Fruit fly (Drosophila melanogaster): ENCODE measurements around the gene car.

DNA sequence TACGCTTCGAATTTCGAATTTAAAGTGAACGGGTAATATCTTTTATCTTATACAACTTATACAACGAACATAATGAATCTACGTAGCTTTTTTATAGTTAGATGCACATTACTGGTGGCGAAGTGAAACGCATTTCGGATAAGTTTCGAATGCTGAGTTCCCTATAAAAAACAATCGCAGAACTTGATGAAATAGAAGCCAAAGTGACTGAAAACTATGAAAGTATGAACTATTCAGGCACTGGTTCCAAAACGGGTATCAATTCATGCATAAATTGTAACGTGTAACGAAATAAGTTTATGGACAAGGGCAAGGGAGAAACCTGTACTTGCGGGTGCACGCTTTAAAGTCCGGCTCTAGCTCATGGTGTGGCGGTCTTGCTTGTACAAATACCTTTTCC lies 30.0 kb downstream of the car start:
- TF ChIP-seq insv (optimal IDR thresholded peaks at IDR 0.05) (no peak), h (optimal IDR thresholded peaks at IDR 0.05) (no peak), psq (optimal IDR thresholded peaks at IDR 0.05) (no peak), Sin3A (optimal IDR thresholded peaks at IDR 0.05) (no peak)
